Fruit fly (Drosophila melanogaster): ENCODE data around the gene CG5217.

CG5217 gene

DNA sequence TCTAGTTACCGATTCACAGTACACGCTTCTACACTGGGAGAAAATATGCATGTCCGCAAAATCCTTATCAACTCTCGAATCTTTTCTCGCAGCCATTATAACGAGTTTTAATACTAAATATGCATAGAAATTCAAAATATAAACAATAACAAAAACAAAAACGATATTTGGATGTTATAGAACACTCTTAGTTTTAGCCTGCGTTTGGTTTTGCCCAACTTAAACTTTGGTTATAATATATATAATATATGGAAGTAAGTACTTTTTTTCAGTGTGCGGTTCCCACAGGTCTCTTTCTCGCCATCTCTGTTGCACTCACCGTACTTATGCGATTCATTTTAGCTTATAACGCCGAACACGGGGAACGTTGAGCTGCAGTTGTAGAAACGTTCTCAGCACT is 36.2 kb downstream of the CG5217 start, which contains the start of gene cry (continued):
- peak; percentile 54 for TF ChIP-seq CG8388 (GFP tag; optimal IDR thresholded peaks at IDR 0.05)
- TF ChIP-seq dysf (GFP tag; IDR thresholded peaks at IDR 0.05) = no peak
- TF ChIP-seq gce (GFP tag; IDR thresholded peaks at IDR 0.05) = no peak
- peak; percentile 8 for TF ChIP-seq CG12104 (GFP tag; optimal IDR thresholded peaks at IDR 0.05)
- no peak for TF ChIP-seq Dbx (GFP tag; IDR thresholded peaks at IDR 0.05)
- peak; percentile 2 for TF ChIP-seq CG10654 (GFP tag; optimal IDR thresholded peaks at IDR 0.05)
- TF ChIP-seq CG11696 (GFP tag; IDR thresholded peaks at IDR 0.05) = no peak
- TF ChIP-seq Sry-β (GFP tag; optimal IDR thresholded peaks at IDR 0.05) = no peak
- TF ChIP-seq Jarid2 (GFP tag; optimal IDR thresholded peaks at IDR 0.05) = peak; percentile 23
- peak; percentile 65 for TF ChIP-seq lmd (GFP tag; IDR thresholded peaks at IDR 0.05)
- TF ChIP-seq nmo (GFP tag; optimal IDR thresholded peaks at IDR 0.05) = peak; percentile 84
- TF ChIP-seq unpg (GFP tag; optimal IDR thresholded peaks at IDR 0.05) = no peak
- TF ChIP-seq chn (GFP tag; optimal IDR thresholded peaks at IDR 0.05) = peak; percentile 17
- peak; percentile 75 for TF ChIP-seq Oli (tag; optimal IDR thresholded peaks at IDR 0.05)
- peak; percentile 26 for TF ChIP-seq CG17802 (tag; optimal IDR thresholded peaks at IDR 0.05)
- no peak for TF ChIP-seq CG13287 (GFP tag; IDR thresholded peaks at IDR 0.05; ENCODE audit: partially characterized antibody)
- no peak for TF ChIP-seq Opbp (GFP tag; IDR thresholded peaks at IDR 0.05; ENCODE audit: partially characterized antibody)
- TF ChIP-seq CHES-1-like (GFP tag; optimal IDR thresholded peaks at IDR 0.05) = no peak
- TF ChIP-seq ab (GFP tag; optimal IDR thresholded peaks at IDR 0.05) = no peak
- TF ChIP-seq stc (GFP tag; IDR thresholded peaks at IDR 0.05) = no peak
- no peak for TF ChIP-seq ro (GFP tag; IDR thresholded peaks at IDR 0.05)
- no peak for TF ChIP-seq chm (GFP tag; IDR thresholded peaks at IDR 0.05)
- TF ChIP-seq Ets65A (GFP tag) = peak; percentile 74
- TF ChIP-seq so (GFP tag; IDR thresholded peaks at IDR 0.05) = peak; percentile 17; the same call in 1 of the 3 replicates
- no peak for TF ChIP-seq Fer2 (tag; optimal IDR thresholded peaks at IDR 0.05)
- peak; percentile 77 for TF ChIP-seq Sox102F (GFP tag; optimal IDR thresholded peaks at IDR 0.05)
- TF ChIP-seq Dref (GFP tag; IDR thresholded peaks at IDR 0.05) = no peak
- TF ChIP-seq scrt (GFP tag; optimal IDR thresholded peaks at IDR 0.05) = no peak
- no peak for TF ChIP-seq CG31388 (GFP tag; optimal IDR thresholded peaks at IDR 0.05)
- TF ChIP-seq D (optimal IDR thresholded peaks at IDR 0.05) = no peak
- peak; percentile 70 for TF ChIP-seq D (GFP tag; optimal IDR thresholded peaks at IDR 0.05)
- TF ChIP-seq CG3838 (GFP tag; optimal IDR thresholded peaks at IDR 0.05) = no peak
- TF ChIP-seq gem (tag; optimal IDR thresholded peaks at IDR 0.05) = peak; percentile 83
- no peak for TF ChIP-seq C15 (GFP tag; IDR thresholded peaks at IDR 0.05)
- no peak for TF ChIP-seq br (optimal IDR thresholded peaks at IDR 0.05)
- no peak for TF ChIP-seq Bteb2 (GFP tag; optimal IDR thresholded peaks at IDR 0.05)
- TF ChIP-seq az2 (GFP tag; optimal IDR thresholded peaks at IDR 0.05) = peak; percentile 56
- no peak for TF ChIP-seq fd64A (GFP tag; optimal IDR thresholded peaks at IDR 0.05)
- no peak for TF ChIP-seq sd (tag; optimal IDR thresholded peaks at IDR 0.05)
- no peak for TF ChIP-seq CG3065 (GFP tag; optimal IDR thresholded peaks at IDR 0.05)
- TF ChIP-seq CG3407 (GFP tag; optimal IDR thresholded peaks at IDR 0.05) = peak; percentile 34
- TF ChIP-seq CG32532 (GFP tag; IDR thresholded peaks at IDR 0.05) = no peak
- TF ChIP-seq HLH3B (GFP tag; IDR thresholded peaks at IDR 0.05) = no peak
- TF ChIP-seq CG16815 (GFP tag; optimal IDR thresholded peaks at IDR 0.05) = peak; percentile 37
- TF ChIP-seq CG16813 (GFP tag; IDR thresholded peaks at IDR 0.05; ENCODE audit: partially characterized antibody) = no peak
- TF ChIP-seq pnt (GFP tag; optimal IDR thresholded peaks at IDR 0.05) = no peak
- peak; percentile 63 for TF ChIP-seq CG17359 (tag; optimal IDR thresholded peaks at IDR 0.05)
- peak; percentile 3 for TF ChIP-seq CG8281 (tag; optimal IDR thresholded peaks at IDR 0.05)
- TF ChIP-seq dm (GFP tag; optimal IDR thresholded peaks at IDR 0.05) = no peak
- TF ChIP-seq Awh (GFP tag; IDR thresholded peaks at IDR 0.05) = 0 out of 2 replicates have a peak, but pooled peaks have one; percentile 6
- peak; percentile 63 for TF ChIP-seq tio (GFP tag; optimal IDR thresholded peaks at IDR 0.05)
- no peak for TF ChIP-seq sima (GFP tag; optimal IDR thresholded peaks at IDR 0.05)
- TF ChIP-seq CG12219 (GFP tag; optimal IDR thresholded peaks at IDR 0.05) = peak; percentile 8

Measured in whole organism, embryonic.